Worm (Caenorhabditis elegans) whole organism, dauer: ENCODE results near the gene mlt-3.

Experiments used
- unc-62 ChIP-seq: sonication (generic microtip); optimal IDR thresholded peaks from 2 replicates; lab custom pipeline; 2017; ENCODE audit warnings: missing biosample characterization, missing genetic modification reagents, missing genetic modification characterization

mlt-3 gene

DNA sequence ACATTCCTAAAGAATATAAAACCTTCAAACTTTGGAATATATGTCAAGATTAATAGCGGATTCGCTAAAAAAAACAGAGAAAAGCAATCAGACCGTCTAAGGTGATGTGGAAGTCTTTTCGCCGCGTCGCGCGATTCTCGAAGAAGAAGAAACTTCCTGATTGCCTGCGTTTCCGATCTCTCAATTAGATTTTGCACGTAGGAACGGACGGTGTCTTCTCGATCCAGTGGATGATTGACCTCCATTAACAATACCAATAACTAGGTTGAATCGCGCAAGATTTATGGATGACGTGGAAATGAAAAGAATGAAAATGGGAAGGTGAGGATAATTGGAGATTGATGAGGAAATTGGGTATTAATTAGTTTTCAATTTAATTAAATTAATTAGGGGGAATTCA is 9.8 kb downstream of the mlt-3 start:
- no peak for TF ChIP-seq unc-62

ce11 chrIV:12215762-12216295 is 11.1 kb downstream of the mlt-3 start, which contains the start of gene phy-2:
TSS of gene phy-2 (minus strand) at chrIV:12215987.
- no peak for TF ChIP-seq unc-62

DNA sequence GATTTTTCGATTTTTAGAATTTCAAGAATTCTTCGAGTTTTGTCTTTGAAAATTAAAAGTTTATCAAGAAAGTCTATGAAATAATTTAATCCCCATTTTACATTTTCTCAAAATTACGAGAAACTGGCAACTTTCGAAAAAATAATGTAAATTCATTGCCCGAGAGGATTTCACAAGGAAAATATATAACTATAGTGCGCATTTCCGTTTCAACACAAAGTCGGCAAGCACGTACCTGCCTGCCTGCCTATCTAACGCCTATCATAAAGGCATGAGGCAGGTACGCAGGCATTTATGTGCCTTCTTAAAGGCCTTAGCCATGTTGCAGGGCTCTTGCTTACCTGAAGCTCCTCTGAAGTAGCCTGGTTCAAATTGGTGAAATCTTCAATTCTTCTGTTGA is 14.1 kb downstream of the mlt-3 start:
- TF ChIP-seq unc-62: no peak

DNA sequence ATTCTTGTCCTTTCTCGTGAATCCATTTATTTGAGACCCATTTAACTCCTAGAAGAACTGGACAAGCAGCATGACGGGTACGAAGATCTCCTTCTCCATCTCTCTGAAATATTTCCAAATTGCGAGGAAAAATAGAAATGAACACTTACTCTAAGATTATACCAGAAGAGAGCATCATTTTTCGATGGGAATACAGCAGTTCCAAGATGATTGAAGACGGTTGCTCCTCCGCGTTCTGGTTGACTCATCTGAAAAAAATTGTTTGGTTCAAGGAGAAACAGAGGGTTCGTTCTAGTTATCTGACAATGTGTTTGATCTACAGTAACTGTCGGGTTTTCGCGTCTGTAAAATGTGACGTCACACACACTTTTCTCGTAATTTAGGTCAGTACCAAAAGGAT is 15.6 kb downstream of the mlt-3 start:
- TF ChIP-seq unc-62: no peak

ce11 chrIV:12208984-12209676 is 17.8 kb downstream of the mlt-3 start, which contains the start of the genes marb-1 and F35G2.3:
TSS of gene marb-1 (minus strand) at chrIV:12209010.
TSS of gene F35G2.3 (plus strand) at chrIV:12209626.
- TF ChIP-seq unc-62: no peak

DNA sequence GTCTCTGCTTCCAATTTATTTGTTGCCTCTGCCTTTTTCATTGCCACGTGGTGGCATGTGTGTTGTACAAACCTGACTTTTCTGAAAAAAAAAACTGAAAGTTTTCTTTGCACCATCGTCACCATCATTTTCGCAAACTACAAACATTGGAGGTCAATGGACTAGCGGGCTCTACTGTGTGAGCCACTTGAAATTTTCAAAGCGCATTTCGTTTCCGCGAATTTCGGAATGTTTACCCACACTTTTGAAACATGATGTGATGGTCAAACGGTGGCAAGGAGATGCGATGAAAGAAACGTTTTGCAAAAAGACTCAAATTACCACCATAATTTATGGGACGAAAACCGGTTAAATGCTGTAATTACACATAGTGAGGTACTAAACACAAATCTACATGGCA is 19.0 kb downstream of the mlt-3 start:
- no peak for TF ChIP-seq unc-62

DNA sequence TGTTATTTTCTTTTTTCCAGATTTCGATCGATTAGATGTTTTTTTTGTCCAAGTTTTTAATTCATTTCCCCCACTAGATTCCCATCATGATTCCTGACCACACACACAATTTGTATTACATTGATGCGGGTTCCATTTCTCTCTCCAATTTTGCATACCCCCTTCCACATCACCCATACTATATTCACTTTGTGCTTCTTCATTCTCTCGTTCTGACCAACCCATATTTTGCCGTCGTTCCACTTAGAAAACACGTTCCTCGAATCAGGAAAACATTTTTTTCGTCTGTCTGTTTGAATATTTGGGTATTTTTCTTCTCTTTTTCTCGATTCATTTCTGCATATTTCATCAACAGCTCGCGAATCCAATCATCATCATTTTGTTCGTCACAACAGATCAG is 19.5 kb downstream of the mlt-3 start:
- no peak for TF ChIP-seq unc-62

ce11 chrIV:12203968-12204367 is 22.9 kb downstream of the mlt-3 start:
- no peak for TF ChIP-seq unc-62

DNA sequence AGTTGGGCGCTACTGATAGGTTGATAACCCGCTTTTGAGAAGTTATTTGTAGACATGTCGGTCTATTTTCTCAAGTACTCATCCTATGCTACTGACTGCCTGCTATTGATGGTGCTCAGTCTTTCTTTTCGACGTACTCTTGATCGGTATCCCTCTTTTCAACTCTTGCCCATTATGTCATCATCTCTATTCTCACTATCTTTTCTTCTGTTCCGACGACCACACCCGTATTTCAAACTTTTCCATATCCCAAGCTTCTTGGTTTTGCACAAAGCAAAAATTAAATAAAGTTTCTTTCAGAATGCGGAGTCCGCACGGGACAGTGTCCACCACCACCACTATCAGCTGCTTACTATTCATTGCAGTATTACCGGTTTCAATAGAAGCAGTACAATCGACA is 24.0 kb downstream of the mlt-3 start, which contains the start of gene F35G2.1:
Gene F35G2.1, plus strand, starts transcription at position 301 of the 400 bp plus-strand sequence.
- no peak for TF ChIP-seq unc-62

- no peak for TF ChIP-seq unc-62
Observed at ce11 chrIV:12202000-12202399, 24.9 kb downstream of the mlt-3 start.

DNA sequence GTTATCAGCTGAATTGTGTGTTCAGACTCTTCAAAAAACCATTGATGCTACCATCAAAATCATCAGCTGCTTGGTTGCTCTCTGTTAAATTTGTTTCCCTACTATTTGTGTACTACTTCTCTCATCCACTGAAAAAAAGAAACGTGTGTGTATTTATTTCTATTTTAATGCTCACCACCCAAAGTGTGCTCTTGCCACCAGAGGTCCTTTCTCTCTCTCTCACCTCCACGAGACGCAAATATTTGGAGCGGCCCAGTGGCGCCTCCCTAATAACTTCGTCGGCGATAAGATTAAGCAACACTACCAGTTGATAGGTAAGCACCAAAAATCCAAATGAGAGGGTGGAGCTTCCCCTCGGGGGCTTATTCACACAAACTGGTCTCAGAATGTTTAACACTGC is 26.1 kb downstream of the mlt-3 start:
- no peak for TF ChIP-seq unc-62

- no peak for TF ChIP-seq unc-62
Observed at ce11 chrIV:12199538-12200158, 27.3 kb downstream of the mlt-3 start.

- TF ChIP-seq unc-62: no peak
Observed at ce11 chrIV:12198816-12199215, 28.1 kb downstream of the mlt-3 start.

DNA sequence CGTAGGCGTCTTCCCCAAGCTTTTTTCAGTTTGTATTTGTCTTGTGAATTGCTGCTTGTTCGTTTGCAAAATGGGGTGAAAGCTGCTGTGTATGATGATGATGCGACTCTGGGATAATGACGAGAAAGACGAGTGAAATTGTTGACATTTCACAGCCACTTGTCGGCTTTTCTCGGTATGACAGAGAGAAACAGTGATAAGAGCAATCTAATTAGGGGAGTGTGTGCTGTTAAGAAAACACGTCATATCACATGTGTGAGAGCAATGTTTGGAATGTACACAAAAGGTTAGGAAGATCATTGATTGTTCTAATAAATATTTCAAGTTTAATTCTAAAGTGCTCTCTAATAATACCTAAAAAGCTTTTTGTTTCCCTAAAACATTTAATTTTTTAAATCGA is 29.2 kb downstream of the mlt-3 start:
- no peak for TF ChIP-seq unc-62

DNA sequence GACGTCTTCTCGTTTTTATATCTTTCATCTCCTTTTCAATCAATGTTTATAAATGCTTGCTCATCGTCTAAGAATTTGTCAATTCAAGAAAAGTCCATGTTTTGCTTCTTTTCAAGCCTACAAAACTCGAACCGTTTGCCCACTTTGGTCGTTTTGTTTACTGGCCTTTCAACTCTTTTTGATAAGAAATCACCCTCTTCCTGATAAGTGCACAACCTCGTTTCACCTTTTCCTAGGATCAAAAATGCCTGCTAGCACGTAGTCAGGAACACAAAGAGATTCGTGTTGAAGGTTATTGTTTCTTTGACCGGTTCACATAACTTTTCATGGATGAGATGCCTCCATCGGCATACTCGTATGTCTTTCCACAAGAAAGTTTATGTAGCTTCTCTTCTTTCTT is 30.3 kb downstream of the mlt-3 start:
- TF ChIP-seq unc-62: no peak

DNA sequence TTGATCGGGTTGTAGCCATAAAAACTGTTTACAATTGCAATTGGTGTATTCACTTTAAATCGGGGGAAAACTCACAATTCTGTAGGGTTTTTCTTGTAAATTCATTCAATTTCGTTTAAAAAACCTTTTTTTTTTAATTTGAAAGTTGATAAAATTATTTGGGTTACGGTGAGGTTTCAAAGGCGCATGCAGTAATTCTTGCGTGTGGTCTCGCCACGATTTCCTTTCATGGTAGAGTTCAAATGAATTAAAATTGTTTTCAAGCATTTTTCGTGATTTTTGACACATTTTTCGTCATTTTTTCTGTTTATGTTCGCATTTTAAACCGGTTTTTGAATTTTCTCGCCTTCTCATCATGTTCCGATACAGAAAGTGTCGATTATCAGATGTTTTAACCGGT is 32.2 kb downstream of the mlt-3 start:
- no peak for TF ChIP-seq unc-62

ce11 chrIV:12193338-12193737 is 33.6 kb downstream of the mlt-3 start:
- TF ChIP-seq unc-62: no peak

DNA sequence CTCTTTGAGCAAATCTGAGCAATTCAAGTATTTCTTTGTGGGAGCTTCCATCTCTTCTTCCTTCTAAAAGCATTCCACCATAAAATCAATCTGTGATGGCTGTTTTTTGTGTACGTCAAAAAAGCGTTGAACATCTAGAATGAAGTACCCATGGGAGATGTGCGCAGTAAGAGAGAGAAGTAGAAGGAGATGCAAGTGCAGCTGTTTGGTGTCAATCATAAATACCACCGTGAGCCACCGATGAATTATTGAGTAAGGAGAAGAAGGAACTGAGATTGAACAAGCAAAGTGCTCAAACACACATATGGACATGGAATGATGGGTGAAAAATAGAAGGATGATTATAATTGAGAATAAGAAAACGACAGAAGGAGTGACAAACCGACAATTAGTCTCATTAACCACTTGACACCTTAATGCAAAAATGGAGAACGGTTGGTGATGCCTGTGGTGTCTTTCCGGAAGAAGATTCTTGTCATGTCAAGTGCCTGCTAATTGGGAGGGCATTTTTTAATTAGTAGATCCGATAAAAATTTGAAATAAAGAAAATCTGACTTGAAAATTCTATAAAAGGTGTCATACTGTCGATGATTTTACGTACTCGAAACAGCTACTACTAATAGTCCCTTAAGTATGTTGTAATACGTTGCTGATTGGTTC is 34.7 kb downstream of the mlt-3 start:
- no peak for TF ChIP-seq unc-62
